Fruit fly (Drosophila melanogaster) whole organism, embryonic: ENCODE data around the gene CG3795.
A peak's percentile ranks its signal among the peaks of the same experiment; 100 is the strongest.

ENCODE experiments used
- Abd-B ChIP-seq: fragments of 200-800 bp; sonication (Bioruptor generic); optimal IDR thresholded peaks from 2 replicates; lab custom pipeline; 2018; ENCODE audit warnings: missing biosample characterization, mild to moderate bottlenecking, missing genetic modification characterization, moderate library complexity
- Atf-2 ChIP-seq: fragments of 200-800 bp; sonication (Bioruptor generic); optimal IDR thresholded peaks from 2 replicates; lab custom pipeline; 2016; ENCODE audit warnings: missing biosample characterization, missing genetic modification characterization
- Atf6 ChIP-seq: fragments of 200-800 bp; sonication (Bioruptor generic); IDR thresholded peaks from 2 replicates; pipeline ENCODE4 v1.3.6; 2022; ENCODE audit warnings: missing biosample characterization, missing genetic modification characterization
- Bgb ChIP-seq: fragments of 200-800 bp; sonication (Bioruptor generic); IDR thresholded peaks from 2 replicates; pipeline ENCODE4 v1.3.6; 2022; ENCODE audit warnings: missing biosample characterization, missing genetic modification characterization; ENCODE audit not compliant: partially characterized antibody
- CG11093 ChIP-seq: fragments of 200-800 bp; sonication (Bioruptor generic); IDR thresholded peaks from 3 replicates; pipeline ENCODE4 v1.3.6; 2022; ENCODE audit warnings: missing biosample characterization, missing genetic modification characterization
- CG11696 ChIP-seq: fragments of 200-800 bp; sonication (Bioruptor generic); IDR thresholded peaks from 2 replicates; pipeline ENCODE4 v1.3.6; 2022; ENCODE audit warnings: missing biosample characterization, missing genetic modification characterization
- CG12219 ChIP-seq: fragments of 200-800 bp; sonication (Bioruptor generic); optimal IDR thresholded peaks from 3 replicates; lab custom pipeline; 2018; ENCODE audit warnings: missing biosample characterization, mild to moderate bottlenecking, missing genetic modification characterization
- CG13775 ChIP-seq: fragments of 200-800 bp; sonication (Bioruptor generic); optimal IDR thresholded peaks from 3 replicates; lab custom pipeline; 2017; ENCODE audit warnings: missing biosample characterization, mild to moderate bottlenecking, missing genetic modification characterization
- CG14050 ChIP-seq: fragments of 200-800 bp; sonication (Bioruptor generic); IDR thresholded peaks from 3 replicates; pipeline ENCODE4 v1.3.6; 2022; ENCODE audit warnings: missing biosample characterization, missing genetic modification characterization
- CG15011 ChIP-seq: fragments of 200-800 bp; sonication (Bioruptor generic); optimal IDR thresholded peaks from 3 replicates; lab custom pipeline; 2018; ENCODE audit warnings: missing biosample characterization, mild to moderate bottlenecking, missing genetic modification characterization
- CG15269 ChIP-seq: fragments of 200-800 bp; sonication (Bioruptor generic); optimal IDR thresholded peaks from 2 replicates; lab custom pipeline; 2018; ENCODE audit warnings: missing biosample characterization, mild to moderate bottlenecking, missing genetic modification characterization, moderate library complexity
- CG15514 ChIP-seq: fragments of 200-800 bp; sonication (Bioruptor generic); optimal IDR thresholded peaks from 3 replicates; lab custom pipeline; 2017; ENCODE audit warnings: missing biosample characterization, missing genetic modification characterization, mild to moderate bottlenecking, moderate library complexity, missing genetic modification reagents
- CG15696 ChIP-seq: fragments of 200-800 bp; sonication (Bioruptor generic); optimal IDR thresholded peaks from 2 replicates; lab custom pipeline; 2019; ENCODE audit warnings: missing biosample characterization, mild to moderate bottlenecking, missing genetic modification characterization, moderate library complexity
- CG1603 ChIP-seq: fragments of 200-800 bp; sonication (Bioruptor generic); optimal IDR thresholded peaks from 2 replicates; lab custom pipeline; 2019; ENCODE audit warnings: missing biosample characterization, mild to moderate bottlenecking, missing genetic modification characterization, moderate library complexity
- CG3065 ChIP-seq: fragments of 200-800 bp; sonication (Bioruptor generic); optimal IDR thresholded peaks from 2 replicates; lab custom pipeline; 2016; ENCODE audit warnings: missing biosample characterization, missing genetic modification characterization
- CG4328 ChIP-seq: fragments of 200-800 bp; sonication (Bioruptor generic); optimal IDR thresholded peaks from 3 replicates; lab custom pipeline; 2017; ENCODE audit warnings: missing biosample characterization, missing genetic modification reagents, missing genetic modification characterization
- CG4820 ChIP-seq: fragments of 200-800 bp; sonication (Bioruptor generic); optimal IDR thresholded peaks from 3 replicates; lab custom pipeline; 2016; ENCODE audit warnings: missing biosample characterization, missing genetic modification characterization
- CG7357 ChIP-seq: fragments of 200-800 bp; sonication (Bioruptor generic); IDR thresholded peaks from 3 replicates; pipeline ENCODE4 v1.3.6; 2022; ENCODE audit warnings: missing biosample characterization, missing genetic modification characterization
- CG7963 ChIP-seq: fragments of 200-800 bp; sonication (Bioruptor generic); IDR thresholded peaks from 3 replicates; pipeline ENCODE4 v1.3.6; 2022; ENCODE audit warnings: missing biosample characterization, missing genetic modification characterization; ENCODE audit not compliant: partially characterized antibody
- CG8290 ChIP-seq, 3 experiments: fragments of 200-800 bp; sonication (Bioruptor generic); optimal IDR thresholded peaks; 2 replicates each; lab custom pipeline; 2016 to 2019; ENCODE audit warnings: missing biosample characterization in 3 of 3, missing genetic modification characterization in 3 of 3, mild to moderate bottlenecking in 2 of 3, moderate library complexity in 1 of 3
- CG8765 ChIP-seq: fragments of 200-800 bp; sonication (Bioruptor generic); IDR thresholded peaks from 2 replicates; pipeline ENCODE4 v1.3.6; 2022; ENCODE audit warnings: missing biosample characterization, missing genetic modification characterization
- CG9437 ChIP-seq: fragments of 200-800 bp; sonication (Bioruptor generic); optimal IDR thresholded peaks from 2 replicates; lab custom pipeline; 2018; ENCODE audit warnings: missing biosample characterization, mild to moderate bottlenecking, missing genetic modification characterization
- Dbx ChIP-seq: fragments of 200-800 bp; sonication (Bioruptor generic); IDR thresholded peaks from 3 replicates; pipeline ENCODE4 v1.3.6; 2022; ENCODE audit warnings: missing biosample characterization, missing genetic modification characterization
- E2f2 ChIP-seq: fragments of 200-800 bp; sonication (Bioruptor generic); IDR thresholded peaks from 2 replicates; pipeline ENCODE4 v1.3.6; 2022; ENCODE audit warnings: missing biosample characterization, missing genetic modification characterization
- Fer1 ChIP-seq: fragments of 200-800 bp; sonication (Bioruptor generic); optimal IDR thresholded peaks from 2 replicates; lab custom pipeline; 2017; ENCODE audit warnings: missing biosample characterization, mild to moderate bottlenecking, missing genetic modification characterization
- HHEX ChIP-seq: fragments of 200-800 bp; sonication (Bioruptor generic); optimal IDR thresholded peaks from 3 replicates; lab custom pipeline; 2017; ENCODE audit warnings: missing biosample characterization, mild to moderate bottlenecking, missing genetic modification characterization, missing genetic modification reagents
- Hey ChIP-seq: fragments of 200-800 bp; sonication (Bioruptor generic); optimal IDR thresholded peaks from 3 replicates; lab custom pipeline; 2018; ENCODE audit warnings: missing biosample characterization, mild to moderate bottlenecking, missing genetic modification characterization
- Lpt ChIP-seq: fragments of >200 bp; optimal IDR thresholded peaks from 2 replicates; lab custom pipeline; 2018; ENCODE audit warnings: missing biosample characterization, missing genetic modification characterization
- Med ChIP-seq: fragments of 200-800 bp; sonication (Bioruptor generic); peaks from one replicate; lab custom pipeline; 2016; ENCODE audit warnings: missing biosample characterization, missing genetic modification characterization, mild to moderate bottlenecking, inconsistent platforms, moderate library complexity
- PHDP ChIP-seq: fragments of 200-800 bp; sonication (Bioruptor generic); optimal IDR thresholded peaks from 3 replicates; lab custom pipeline; 2018; ENCODE audit warnings: missing biosample characterization, mild to moderate bottlenecking, missing genetic modification characterization, moderate library complexity
- Poxn ChIP-seq: fragments of 200-800 bp; sonication (Bioruptor generic); IDR thresholded peaks from 2 replicates; pipeline ENCODE4 v1.3.6; 2022; ENCODE audit warnings: missing biosample characterization, missing genetic modification characterization
- Sox100B ChIP-seq: fragments of 200-800 bp; sonication (Bioruptor generic); optimal IDR thresholded peaks from 3 replicates; lab custom pipeline; 2018; ENCODE audit warnings: missing biosample characterization, mild to moderate bottlenecking, missing genetic modification characterization
- Vsx1 ChIP-seq: fragments of 200-800 bp; sonication (Bioruptor generic); optimal IDR thresholded peaks from 2 replicates; lab custom pipeline; 2017; ENCODE audit warnings: missing biosample characterization, mild to moderate bottlenecking, missing genetic modification characterization, missing genetic modification reagents
- YL-1 ChIP-seq: fragments of 200-800 bp; sonication (Bioruptor generic); optimal IDR thresholded peaks from 3 replicates; lab custom pipeline; 2017; ENCODE audit warnings: missing biosample characterization, mild to moderate bottlenecking, missing genetic modification characterization
- al ChIP-seq: fragments of 200-800 bp; sonication (Bioruptor generic); IDR thresholded peaks from 2 replicates; pipeline ENCODE4 v1.3.6; 2022; ENCODE audit warnings: missing biosample characterization, missing genetic modification characterization
- eve ChIP-seq, 2 experiments: fragments of >200 bp; optimal IDR thresholded peaks; 2 replicates each; lab custom pipeline; 2017; ENCODE audit warnings: missing biosample characterization in 2 of 2, missing genetic modification characterization in 2 of 2
- ewg ChIP-seq: fragments of 200-800 bp; sonication (Bioruptor generic); optimal IDR thresholded peaks from 3 replicates; lab custom pipeline; 2017; ENCODE audit warnings: mild to moderate bottlenecking, missing biosample characterization, missing genetic modification reagents, missing genetic modification characterization
- fd102C ChIP-seq: fragments of 200-800 bp; sonication (Bioruptor generic); optimal IDR thresholded peaks from 2 replicates; lab custom pipeline; 2018; ENCODE audit warnings: missing biosample characterization, mild to moderate bottlenecking, missing genetic modification characterization, moderate library complexity
- fd3F ChIP-seq: fragments of 200-800 bp; sonication (Bioruptor generic); optimal IDR thresholded peaks from 2 replicates; lab custom pipeline; 2018; ENCODE audit warnings: missing biosample characterization, mild to moderate bottlenecking, missing genetic modification characterization, moderate library complexity
- grn ChIP-seq: fragments of 200-800 bp; sonication (Bioruptor generic); optimal IDR thresholded peaks from 3 replicates; lab custom pipeline; 2017; ENCODE audit warnings: missing biosample characterization, missing genetic modification characterization
- nerfin-1 ChIP-seq: fragments of 200-800 bp; sonication (Bioruptor generic); optimal IDR thresholded peaks from 3 replicates; lab custom pipeline; 2019; ENCODE audit warnings: missing biosample characterization, mild to moderate bottlenecking, missing genetic modification characterization, moderate library complexity
- oc ChIP-seq: fragments of 200-800 bp; sonication (Bioruptor generic); optimal IDR thresholded peaks from 2 replicates; lab custom pipeline; 2018; ENCODE audit warnings: missing biosample characterization, mild to moderate bottlenecking, missing genetic modification characterization, moderate library complexity
- pnt ChIP-seq: fragments of 200-800 bp; sonication (Bioruptor generic); optimal IDR thresholded peaks from 3 replicates; lab custom pipeline; 2016; ENCODE audit warnings: missing biosample characterization, missing genetic modification characterization
- psq ChIP-seq: fragments of 200-800 bp; sonication (Bioruptor generic); optimal IDR thresholded peaks from 2 replicates; lab custom pipeline; 2017; ENCODE audit warnings: missing biosample characterization, missing genetic modification characterization
- repo ChIP-seq: fragments of 200-800 bp; sonication (Bioruptor generic); optimal IDR thresholded peaks from 2 replicates; lab custom pipeline; 2016; ENCODE audit warnings: missing biosample characterization, missing genetic modification characterization
- rib ChIP-seq: fragments of 200-800 bp; sonication (Bioruptor generic); IDR thresholded peaks from 2 replicates; pipeline ENCODE4 v1.3.6; 2022; ENCODE audit warnings: missing biosample characterization, missing genetic modification characterization
- sob ChIP-seq: fragments of 200-800 bp; sonication (Bioruptor generic); IDR thresholded peaks from 2 replicates; pipeline ENCODE4 v1.3.6; 2022; ENCODE audit warnings: missing biosample characterization, missing genetic modification characterization
- tll ChIP-seq, 2 experiments: fragments of 200-800 bp in 1 of 2; fragments of >200 bp in 1 of 2; sonication (Bioruptor generic) in 1 of 2; optimal IDR thresholded peaks; 2 replicates each; lab custom pipeline; 2017 to 2019; ENCODE audit warnings: missing biosample characterization in 2 of 2, missing genetic modification characterization in 2 of 2, mild to moderate bottlenecking in 1 of 2, moderate library complexity in 1 of 2
- toy ChIP-seq: fragments of 200-800 bp; sonication (Bioruptor generic); IDR thresholded peaks from 2 replicates; pipeline ENCODE4 v1.3.6; 2022; ENCODE audit warnings: missing biosample characterization, missing genetic modification characterization
- vvl ChIP-seq: fragments of 200-800 bp; sonication (Bioruptor generic); IDR thresholded peaks from 2 replicates; pipeline ENCODE4 v1.3.6; 2022; ENCODE audit warnings: missing biosample characterization, missing genetic modification characterization

Gene CG3795

dm6 chrX:1669214-1669613, 40.8 kb downstream of the CG3795 start, which contains the start of the genes CG3740 and hfw (continued):
- TF ChIP-seq CG13775 (GFP tag; lab: Kevin White, UChicago) (peak; percentile 79), sob (GFP tag; lab: Robert Waterston, UW) (peak; percentile 82), YL-1 (GFP tag; lab: Kevin White, UChicago) (peak; percentile 60), CG15696 (tag; lab: Kevin White, UChicago) (peak; percentile 65), CG15011 (GFP tag; lab: Kevin White, UChicago) (no peak), psq (GFP tag; lab: Kevin White, UChicago) (peak; percentile 45), E2f2 (GFP tag; lab: Robert Waterston, UW) (peak; percentile 67), Poxn (GFP tag; lab: Robert Waterston, UW) (no peak), CG14050 (GFP tag; lab: Robert Waterston, UW) (peak; percentile 62), fd3F (GFP tag; lab: Kevin White, UChicago) (peak; percentile 53), CG7357 (GFP tag; lab: Robert Waterston, UW) (peak; percentile 69), CG12219 (GFP tag; lab: Kevin White, UChicago) (no peak), CG15514 (GFP tag; lab: Kevin White, UChicago) (peak; percentile 44), PHDP (tag; lab: Kevin White, UChicago) (peak; percentile 60), rib (no peak), HHEX (GFP tag; lab: Kevin White, UChicago) (peak; percentile 44), CG8290 (GFP tag; optimal IDR thresholded peaks at IDR 0.05; lab: Kevin White, UChicago) (peak; percentile 51), CG8290 (tag; optimal IDR thresholded peaks at IDR 0.05; lab: Kevin White, UChicago) (peak in 1 of 2 experiments; percentile 29), Bgb (peak; percentile 82), CG7963 (GFP tag; lab: Robert Waterston, UW) (peak; percentile 82), grn (GFP tag; lab: Kevin White, UChicago) (no peak), al (peak; percentile 78), fd102C (GFP tag; lab: Kevin White, UChicago) (no peak), CG9437 (GFP tag; lab: Kevin White, UChicago) (peak; percentile 45), ewg (GFP tag; lab: Kevin White, UChicago) (peak; percentile 67), CG15269 (tag; lab: Kevin White, UChicago) (peak; percentile 61), CG8765 (GFP tag; lab: Robert Waterston, UW) (peak; percentile 28; the same call in 1 of the 2 replicates), Hey (no peak), Vsx1 (GFP tag; lab: Kevin White, UChicago) (no peak), eve (GFP tag; optimal IDR thresholded peaks at IDR 0.05; lab: Kevin White, UChicago) (no peak), Atf-2 (no peak), nerfin-1 (peak; percentile 3), Fer1 (GFP tag; lab: Kevin White, UChicago) (peak; percentile 49), Med (GFP tag; lab: Kevin White, UChicago) (peak; percentile 76), repo (no peak), toy (no peak), CG4820 (GFP tag; lab: Kevin White, UChicago) (peak; percentile 50), Sox100B (GFP tag; lab: Kevin White, UChicago) (no peak), Abd-B (GFP tag; lab: Kevin White, UChicago) (peak; percentile 73), CG1603 (tag; lab: Kevin White, UChicago) (no peak), Atf6 (peak; percentile 64; the same call in 1 of the 2 replicates), vvl (GFP tag; lab: Robert Waterston, UW) (peak; percentile 81), CG11093 (GFP tag; lab: Robert Waterston, UW) (peak; percentile 58; the same call in 2 of the 3 replicates), pnt (GFP tag; lab: Kevin White, UChicago) (peak; percentile 5), Lpt (no peak), Dbx (peak; percentile 82), CG3065 (GFP tag; lab: Kevin White, UChicago) (no peak), CG11696 (GFP tag; lab: Robert Waterston, UW) (no peak), oc (tag; lab: Kevin White, UChicago) (peak; percentile 36), CG4328 (GFP tag; lab: Kevin White, UChicago) (no peak), tll (GFP tag; optimal IDR thresholded peaks at IDR 0.05; lab: Kevin White, UChicago) (no peak)
